Worm (Caenorhabditis elegans) whole organism, L4 larva: ENCODE measurements around the gene sld-5.
A peak's percentile ranks its signal among the peaks of the same experiment; 100 is the strongest.

Experiments used
- F44E2.7 ChIP-seq: fragments of 200-800 bp; sonication (Bioruptor generic); IDR thresholded peaks from 2 replicates; pipeline ENCODE4 v2.1.2; 2022; ENCODE audit warnings: missing genetic modification characterization, missing compliant biosample characterization
- T20F7.1 ChIP-seq: fragments of 200-800 bp; sonication (Bioruptor generic); optimal IDR thresholded peaks from 2 replicates; lab custom pipeline; 2018; ENCODE audit warnings: mild to moderate bottlenecking, missing genetic modification characterization, missing compliant biosample characterization
- Y5F2A.4 ChIP-seq: fragments of 200-800 bp; sonication (Bioruptor generic); optimal IDR thresholded peaks from 2 replicates; lab custom pipeline; 2018; ENCODE audit warnings: mild to moderate bottlenecking, missing genetic modification characterization, missing compliant biosample characterization
- aha-1 ChIP-seq: fragments of 150-350 bp; peaks from one replicate; lab custom pipeline; 2014; ENCODE audit warnings: missing biosample characterization, missing genetic modification characterization
- attf-4 ChIP-seq: sonication (generic microtip); optimal IDR thresholded peaks from 3 replicates; lab custom pipeline; 2017; ENCODE audit warnings: missing biosample characterization, missing genetic modification characterization
- ceh-44 ChIP-seq: fragments of 200-800 bp; sonication (Bioruptor generic); IDR thresholded peaks from 2 replicates; pipeline ENCODE4 v1.3.6; 2022; ENCODE audit warnings: missing genetic modification reagents, missing genetic modification characterization, missing compliant biosample characterization
- ceh-82 ChIP-seq: sonication (generic microtip); optimal IDR thresholded peaks from 2 replicates; lab custom pipeline; 2017; ENCODE audit warnings: missing biosample characterization, missing genetic modification characterization
- dmd-8 ChIP-seq: fragments of 200-800 bp; sonication (Bioruptor generic); IDR thresholded peaks from 2 replicates; pipeline ENCODE4 v1.3.6; 2022; ENCODE audit warnings: missing genetic modification characterization, missing compliant biosample characterization
- dmd-9 ChIP-seq: fragments of 200-800 bp; sonication (Bioruptor generic); IDR thresholded peaks from 2 replicates; pipeline ENCODE4 v1.3.6; 2022; ENCODE audit warnings: missing genetic modification reagents, missing genetic modification characterization, missing compliant biosample characterization
- dpl-1 ChIP-seq: fragments of 150-350 bp; optimal IDR thresholded peaks from 2 replicates; lab custom pipeline; 2014; ENCODE audit warnings: missing biosample characterization, missing genetic modification reagents, missing genetic modification characterization
- egl-27 ChIP-seq: sonication (generic microtip); optimal IDR thresholded peaks from 3 replicates; lab custom pipeline; 2017; ENCODE audit warnings: missing biosample characterization, missing genetic modification reagents, missing genetic modification characterization
- egl-43 ChIP-seq: fragments of 200-800 bp; sonication (Bioruptor generic); IDR thresholded peaks from 2 replicates; pipeline ENCODE4 v1.3.6; 2022; ENCODE audit warnings: missing genetic modification reagents, missing genetic modification characterization, missing compliant biosample characterization
- hmg-1.1 ChIP-seq: fragments of 200-800 bp; sonication (Bioruptor generic); IDR thresholded peaks from 2 replicates; pipeline ENCODE4 v1.3.6; 2022; ENCODE audit warnings: missing genetic modification reagents, missing genetic modification characterization, missing compliant biosample characterization
- jun-1 ChIP-seq: fragments of 150-350 bp; optimal IDR thresholded peaks from 2 replicates; lab custom pipeline; 2014; ENCODE audit warnings: missing biosample characterization, missing genetic modification reagents, missing genetic modification characterization
- lin-15B ChIP-seq: fragments of 150-350 bp; sonication (generic microtip); optimal IDR thresholded peaks from 3 replicates; lab custom pipeline; 2014; ENCODE audit warnings: missing biosample characterization, missing genetic modification characterization
- lsy-2 ChIP-seq, 2 experiments: fragments of 150-350 bp in 1 of 2; sonication (generic microtip) in 1 of 2; optimal IDR thresholded peaks; 2 replicates each; lab custom pipeline; 2014 to 2017; ENCODE audit warnings: missing biosample characterization in 2 of 2, missing genetic modification characterization in 2 of 2
- madf-5 ChIP-seq, 2 experiments: fragments of 200-800 bp; sonication (Bioruptor generic); IDR thresholded peaks; 2 replicates each; pipeline ENCODE4 v1.3.6; 2022; ENCODE audit warnings: missing compliant biosample characterization in 2 of 2, missing genetic modification characterization in 2 of 2
- mdl-1 ChIP-seq, 2 experiments: fragments of 150-350 bp in 1 of 2; sonication (generic microtip) in 1 of 2; optimal IDR thresholded peaks; 2 replicates each; lab custom pipeline; 2014 to 2017; ENCODE audit warnings: missing biosample characterization in 2 of 2, missing genetic modification characterization in 2 of 2
- mxl-2 ChIP-seq: fragments of 200-800 bp; sonication (Bioruptor generic); conservative IDR thresholded peaks from 2 replicates; pipeline ENCODE4 v1.3.6; 2022; ENCODE audit warnings: missing genetic modification reagents, missing genetic modification characterization, missing compliant biosample characterization
- nhr-102 ChIP-seq: sonication (generic microtip); optimal IDR thresholded peaks from 2 replicates; lab custom pipeline; 2016; ENCODE audit warnings: mild to moderate bottlenecking, missing genetic modification characterization, moderate library complexity, missing compliant biosample characterization
- nhr-25 ChIP-seq: sonication (generic microtip); optimal IDR thresholded peaks from 2 replicates; lab custom pipeline; 2017; ENCODE audit warnings: missing genetic modification characterization, mild to moderate bottlenecking, missing compliant biosample characterization, antibody characterized with exemption, moderate library complexity, borderline replicate concordance; ENCODE audit not compliant: insufficient read depth
- nhr-48 ChIP-seq: sonication (generic microtip); optimal IDR thresholded peaks from 2 replicates; lab custom pipeline; 2016; ENCODE audit warnings: mild to moderate bottlenecking, missing genetic modification characterization, missing compliant biosample characterization
- nhr-6 ChIP-seq: fragments of 150-350 bp; optimal IDR thresholded peaks from 2 replicates; lab custom pipeline; 2014; ENCODE audit warnings: missing biosample characterization, missing genetic modification characterization
- saeg-2 ChIP-seq: fragments of 200-800 bp; sonication (Bioruptor generic); IDR thresholded peaks from 2 replicates; pipeline ENCODE4 v1.3.6; 2022; ENCODE audit warnings: missing genetic modification reagents, missing genetic modification characterization, missing compliant biosample characterization
- sdz-12 ChIP-seq: fragments of 200-800 bp; sonication (Bioruptor generic); optimal IDR thresholded peaks from 2 replicates; lab custom pipeline; 2018; ENCODE audit warnings: mild to moderate bottlenecking, missing genetic modification characterization, missing compliant biosample characterization
- tag-97 ChIP-seq: fragments of 200-800 bp; sonication (Bioruptor generic); IDR thresholded peaks from 2 replicates; pipeline ENCODE4 v1.3.6; 2022; ENCODE audit warnings: missing genetic modification characterization, missing compliant biosample characterization
- tra-1 ChIP-seq: fragments of 200-800 bp; sonication (Bioruptor generic); IDR thresholded peaks from 2 replicates; pipeline ENCODE4 v1.3.6; 2022; ENCODE audit warnings: missing genetic modification reagents, missing genetic modification characterization, missing compliant biosample characterization
- unc-130 ChIP-seq: sonication (generic microtip); optimal IDR thresholded peaks from 2 replicates; lab custom pipeline; 2016; ENCODE audit warnings: missing genetic modification reagents, missing genetic modification characterization, missing compliant biosample characterization
- zfp-3 ChIP-seq: fragments of 200-800 bp; sonication (Bioruptor generic); conservative IDR thresholded peaks from 2 replicates; pipeline ENCODE4 v1.3.6; 2022; ENCODE audit warnings: missing genetic modification reagents, missing genetic modification characterization, missing compliant biosample characterization
- ztf-11 ChIP-seq: fragments of 150-350 bp; optimal IDR thresholded peaks from 2 replicates; lab custom pipeline; 2014; ENCODE audit warnings: missing biosample characterization, missing genetic modification characterization
- ztf-7 ChIP-seq: fragments of 150-350 bp; optimal IDR thresholded peaks from 2 replicates; lab custom pipeline; 2014; ENCODE audit warnings: missing biosample characterization, missing genetic modification characterization

sld-5 gene

ce11 chrV:20237429-20237828, at the start of gene sld-5:
Gene sld-5, minus strand, starts transcription at chrV:20237745.
- TF ChIP-seq saeg-2 (no peak), aha-1 (tag; lab: Kevin White, UChicago) (peak; percentile 93)

ce11 chrV:20282827-20283226, 45.3 kb upstream of the sld-5 start:
- no peak for TF ChIP-seq attf-4 (tag; lab: Kevin White, UChicago)
- TF ChIP-seq madf-5 (GFP tag; IDR thresholded peaks at IDR 0.05; lab: Robert Waterston, UW) = 0 out of 4 replicates have a peak, but pooled peaks of 1 of the 2 experiments have one; percentile 21
- TF ChIP-seq nhr-25 (tag; lab: Kevin White, UChicago) = no peak
- TF ChIP-seq dpl-1 = no peak
- TF ChIP-seq F44E2.7 (GFP tag; lab: Robert Waterston, UW) = peak; percentile 80; the same call in 1 of the 2 replicates
- TF ChIP-seq tag-97 (GFP tag; lab: Robert Waterston, UW) = no peak

ce11 chrV:20279811-20280317, 42.3 kb upstream of the sld-5 start, which contains the start of gene pqn-94:
Gene pqn-94, minus strand, starts transcription at chrV:20279861.
- TF ChIP-seq F44E2.7 (GFP tag; lab: Robert Waterston, UW) (peak; percentile 90; the same call in 1 of the 2 replicates), lsy-2 (tag; optimal IDR thresholded peaks at IDR 0.05; lab: Kevin White, UChicago) (no peak)

- no peak for TF ChIP-seq ztf-11 (tag; lab: Kevin White, UChicago)
- TF ChIP-seq lsy-2 (tag; optimal IDR thresholded peaks at IDR 0.05; lab: Kevin White, UChicago) = no peak
- no peak for TF ChIP-seq egl-27 (tag; lab: Kevin White, UChicago)
- no peak for TF ChIP-seq tra-1 (GFP tag; lab: Robert Waterston, UW)
- TF ChIP-seq nhr-102 = no peak
- TF ChIP-seq dmd-8 (GFP tag; lab: Robert Waterston, UW) = no peak
- no peak for TF ChIP-seq ztf-7 (tag; lab: Kevin White, UChicago)
- TF ChIP-seq dmd-9 (GFP tag; lab: Robert Waterston, UW) = no peak
- TF ChIP-seq, all 104 proteins: peak for 0
These were observed 41.8 kb upstream of the sld-5 start for ce11 chrV:20279309-20279708.

ce11 chrV:20276923-20277322, 39.4 kb upstream of the sld-5 start:
- TF ChIP-seq mxl-2 (GFP tag; lab: Robert Waterston, UW) = no peak
- no peak for TF ChIP-seq Y5F2A.4 (GFP tag; lab: Kevin White, UChicago)
- no peak for TF ChIP-seq ceh-82 (tag; lab: Kevin White, UChicago)
- TF ChIP-seq mdl-1 (tag; optimal IDR thresholded peaks at IDR 0.05; lab: Kevin White, UChicago) = no peak
- TF ChIP-seq sdz-12 (GFP tag; lab: Kevin White, UChicago) = no peak
- TF ChIP-seq hmg-1.1 (GFP tag; lab: Robert Waterston, UW) = no peak
- no peak for TF ChIP-seq T20F7.1 (GFP tag; lab: Kevin White, UChicago)
- no peak for TF ChIP-seq lin-15B
- TF ChIP-seq jun-1 (tag; lab: Kevin White, UChicago) = no peak
- no peak for TF ChIP-seq ceh-44 (GFP tag; lab: Robert Waterston, UW)
- TF ChIP-seq zfp-3 (GFP tag; lab: Robert Waterston, UW) = no peak
- TF ChIP-seq nhr-6 (tag; lab: Kevin White, UChicago) = no peak
- no peak for TF ChIP-seq dmd-8 (GFP tag; lab: Robert Waterston, UW)
- TF ChIP-seq unc-130 (GFP tag; lab: Kevin White, UChicago) = no peak
- TF ChIP-seq ztf-11 (tag; lab: Kevin White, UChicago) = no peak
- no peak for TF ChIP-seq egl-43 (GFP tag; lab: Robert Waterston, UW)
- TF ChIP-seq nhr-48 (tag; lab: Kevin White, UChicago) = no peak
